Fruit fly (Drosophila melanogaster): ENCODE results near the gene Crag.

dm6 chrX:8560087-8560999, 31.5 kb upstream of the Crag start, which contains the start of the genes CG12112 and Trf4-1:
- peak; percentile 71 for TF ChIP-seq Eip78C (GFP tag)
- peak in 1 of 2 experiments; percentile 60 for TF ChIP-seq ss (GFP tag; optimal IDR thresholded peaks at IDR 0.05)
- no peak for TF ChIP-seq CG8632 (GFP tag; optimal IDR thresholded peaks at IDR 0.05)
- TF ChIP-seq CG1621 (tag; optimal IDR thresholded peaks at IDR 0.05): no peak
- peak; percentile 52 for TF ChIP-seq Smox (GFP tag; optimal IDR thresholded peaks at IDR 0.05)
- no peak for TF ChIP-seq salr (GFP tag; optimal IDR thresholded peaks at IDR 0.05)
- no peak for TF ChIP-seq CG15336 (GFP tag; IDR thresholded peaks at IDR 0.05)
- no peak for TF ChIP-seq CG6276 (GFP tag; optimal IDR thresholded peaks at IDR 0.05)
- TF ChIP-seq Hr39 (GFP tag; optimal IDR thresholded peaks at IDR 0.05): peak; percentile 32
- no peak for TF ChIP-seq fkh (GFP tag; optimal IDR thresholded peaks at IDR 0.05)
- peak; percentile 6 for TF ChIP-seq Sox102F (GFP tag; optimal IDR thresholded peaks at IDR 0.05)
- peak; percentile 34 for TF ChIP-seq Hr4 (GFP tag; optimal IDR thresholded peaks at IDR 0.05)
